Fruit fly (Drosophila melanogaster) whole organism, embryonic: ENCODE measurements around the gene CG15263.
A peak's percentile ranks its signal among the peaks of the same experiment; 100 is the strongest.

Source experiments
- Awh ChIP-seq: fragments of 200-800 bp; sonication (Bioruptor generic); IDR thresholded peaks from 2 replicates; pipeline ENCODE4, ENCODE4 v1.3.6; 2022; ENCODE audit warnings: missing biosample characterization, missing genetic modification characterization
- BtbVII ChIP-seq: fragments of 200-800 bp; sonication (Bioruptor generic); optimal IDR thresholded peaks from 3 replicates; lab custom pipeline; 2017; ENCODE audit warnings: missing biosample characterization, mild to moderate bottlenecking, missing genetic modification characterization
- CG10431 ChIP-seq: fragments of 200-800 bp; sonication (Bioruptor generic); optimal IDR thresholded peaks from 3 replicates; lab custom pipeline; 2018; ENCODE audit warnings: missing biosample characterization, mild to moderate bottlenecking, missing genetic modification characterization
- CG15479 ChIP-seq: fragments of 200-800 bp; sonication (Bioruptor generic); optimal IDR thresholded peaks from 3 replicates; lab custom pipeline; 2019; ENCODE audit warnings: missing biosample characterization, mild to moderate bottlenecking, missing genetic modification characterization, moderate library complexity
- CG15696 ChIP-seq: fragments of 200-800 bp; sonication (Bioruptor generic); optimal IDR thresholded peaks from 2 replicates; lab custom pipeline; 2019; ENCODE audit warnings: missing biosample characterization, mild to moderate bottlenecking, missing genetic modification characterization, moderate library complexity
- CG1647 ChIP-seq: fragments of 200-800 bp; sonication (Bioruptor generic); optimal IDR thresholded peaks from 3 replicates; lab custom pipeline; 2016; ENCODE audit warnings: missing biosample characterization, missing genetic modification characterization
- CG17568 ChIP-seq: fragments of 200-800 bp; sonication (Bioruptor generic); optimal IDR thresholded peaks from 2 replicates; lab custom pipeline; 2018; ENCODE audit warnings: missing biosample characterization, mild to moderate bottlenecking, missing genetic modification characterization, moderate library complexity
- CG3163 ChIP-seq: fragments of 200-800 bp; sonication (Bioruptor generic); optimal IDR thresholded peaks from 3 replicates; lab custom pipeline; 2016; ENCODE audit warnings: missing biosample characterization, missing genetic modification characterization
- CG3847 ChIP-seq: fragments of 200-800 bp; sonication (Bioruptor generic); IDR thresholded peaks from 2 replicates; pipeline ENCODE4 v1.3.6; 2022; ENCODE audit warnings: missing biosample characterization, missing genetic modification characterization
- CG4404 ChIP-seq: fragments of 200-800 bp; sonication (Bioruptor generic); IDR thresholded peaks from 2 replicates; pipeline ENCODE4 v1.3.6; 2022; ENCODE audit warnings: missing biosample characterization, missing genetic modification characterization
- CG6689 ChIP-seq: fragments of 200-800 bp; sonication (Bioruptor generic); IDR thresholded peaks from 2 replicates; pipeline ENCODE4 v1.3.6; 2022; ENCODE audit warnings: missing biosample characterization, missing genetic modification characterization
- CG7271 ChIP-seq: fragments of 200-800 bp; sonication (Bioruptor generic); optimal IDR thresholded peaks from 2 replicates; lab custom pipeline; 2018; ENCODE audit warnings: missing biosample characterization, mild to moderate bottlenecking, missing genetic modification characterization, moderate library complexity
- CG7372 ChIP-seq: fragments of 200-800 bp; sonication (Bioruptor generic); IDR thresholded peaks from 2 replicates; pipeline ENCODE4 v1.3.6; 2022; ENCODE audit warnings: missing biosample characterization, missing genetic modification characterization
- CG9727 ChIP-seq: fragments of 200-800 bp; sonication (Bioruptor generic); optimal IDR thresholded peaks from 3 replicates; lab custom pipeline; 2017; ENCODE audit warnings: missing biosample characterization, mild to moderate bottlenecking, missing genetic modification characterization
- CG9797 ChIP-seq: fragments of 200-800 bp; sonication (Bioruptor generic); optimal IDR thresholded peaks from 3 replicates; lab custom pipeline; 2018; ENCODE audit warnings: missing biosample characterization, mild to moderate bottlenecking, missing genetic modification characterization
- Camta ChIP-seq: fragments of 200-800 bp; sonication (Bioruptor generic); optimal IDR thresholded peaks from 2 replicates; lab custom pipeline; 2016; ENCODE audit warnings: missing biosample characterization, missing genetic modification characterization
- Drgx ChIP-seq: fragments of 200-800 bp; sonication (Bioruptor generic); IDR thresholded peaks from 2 replicates; pipeline ENCODE4 v1.3.6; 2022; ENCODE audit warnings: missing biosample characterization, missing genetic modification characterization
- E2f1 ChIP-seq: fragments of 200-800 bp; sonication (Bioruptor generic); IDR thresholded peaks from 2 replicates; pipeline ENCODE4 v1.3.6; 2022; ENCODE audit warnings: missing biosample characterization, missing genetic modification characterization
- Elba2 ChIP-seq: fragments of 200-800 bp; sonication (Bioruptor generic); optimal IDR thresholded peaks from 3 replicates; lab custom pipeline; 2016; ENCODE audit warnings: missing biosample characterization, missing genetic modification characterization
- Ets65A ChIP-seq: fragments of 200-800 bp; sonication (Bioruptor generic); peaks from one replicate; lab custom pipeline; 2016; ENCODE audit warnings: missing biosample characterization, missing genetic modification characterization
- HLH54F ChIP-seq: fragments of 200-800 bp; sonication (Bioruptor generic); optimal IDR thresholded peaks from 3 replicates; lab custom pipeline; 2016; ENCODE audit warnings: missing biosample characterization, missing genetic modification characterization
- NK7.1 ChIP-seq: fragments of 200-800 bp; sonication (Bioruptor generic); optimal IDR thresholded peaks from 3 replicates; lab custom pipeline; 2016; ENCODE audit warnings: missing biosample characterization, missing genetic modification characterization
- Neu2 ChIP-seq: fragments of 200-800 bp; sonication (Bioruptor generic); optimal IDR thresholded peaks from 3 replicates; lab custom pipeline; 2016; ENCODE audit warnings: missing biosample characterization, missing genetic modification characterization, borderline replicate concordance
- Nf-YA ChIP-seq: fragments of 200-800 bp; sonication (Bioruptor generic); IDR thresholded peaks from 2 replicates; pipeline ENCODE4 v1.3.6; 2022; ENCODE audit warnings: missing biosample characterization, missing genetic modification characterization
- Trl ChIP-seq, 3 experiments: fragments of >200 bp in 2 of 3; fragments of 200-800 bp in 1 of 3; sonication (Bioruptor generic) in 1 of 3; optimal IDR thresholded peaks; 2 replicates in 1 of 3; 3 replicates in 2 of 3; lab custom pipeline; 2016 to 2017; ENCODE audit warnings: missing biosample characterization in 1 of 3, missing genetic modification characterization in 1 of 3
- bsh ChIP-seq, 2 experiments: fragments of 200-800 bp; sonication (Bioruptor generic); optimal IDR thresholded peaks; 2 replicates each; lab custom pipeline; 2017 to 2018; ENCODE audit warnings: mild to moderate bottlenecking in 2 of 2, missing biosample characterization in 2 of 2, missing genetic modification characterization in 2 of 2, moderate library complexity in 1 of 2
- cad ChIP-seq: fragments of >200 bp; optimal IDR thresholded peaks from 2 replicates; lab custom pipeline; 2017; ENCODE audit warnings: missing biosample characterization, missing genetic modification characterization
- croc ChIP-seq: fragments of 200-800 bp; sonication (Bioruptor generic); conservative IDR thresholded peaks from 3 replicates; pipeline ENCODE4 v1.3.6; 2022; ENCODE audit warnings: missing biosample characterization, missing genetic modification characterization
- da ChIP-seq: fragments of 200-800 bp; sonication (Bioruptor generic); optimal IDR thresholded peaks from 2 replicates; lab custom pipeline; 2016; ENCODE audit warnings: missing biosample characterization, missing genetic modification characterization
- dmrt11E ChIP-seq: fragments of 200-800 bp; sonication (Bioruptor generic); optimal IDR thresholded peaks from 3 replicates; lab custom pipeline; 2018; ENCODE audit warnings: missing biosample characterization, mild to moderate bottlenecking, missing genetic modification characterization, moderate library complexity
- gem ChIP-seq: fragments of 200-800 bp; sonication (Bioruptor generic); optimal IDR thresholded peaks from 2 replicates; lab custom pipeline; 2019; ENCODE audit warnings: missing biosample characterization, mild to moderate bottlenecking, missing genetic modification characterization, moderate library complexity
- kni ChIP-seq: fragments of 200-800 bp; sonication (Bioruptor generic); optimal IDR thresholded peaks from 3 replicates; lab custom pipeline; 2017; ENCODE audit warnings: mild to moderate bottlenecking, missing biosample characterization, missing genetic modification reagents, missing genetic modification characterization
- lmd ChIP-seq: fragments of 200-800 bp; sonication (Bioruptor generic); IDR thresholded peaks from 2 replicates; pipeline ENCODE4 v1.3.6; 2022; ENCODE audit warnings: missing biosample characterization, missing genetic modification characterization
- lola ChIP-seq, 3 experiments: fragments of >200 bp in 2 of 3; fragments of 200-800 bp in 1 of 3; sonication (Bioruptor generic) in 1 of 3; optimal IDR thresholded peaks; 2 replicates each; lab custom pipeline; 2017 to 2019; ENCODE audit warnings: missing biosample characterization in 3 of 3, missing genetic modification characterization in 3 of 3, mild to moderate bottlenecking in 1 of 3, moderate library complexity in 1 of 3
- phol ChIP-seq: fragments of 200-800 bp; sonication (Bioruptor generic); optimal IDR thresholded peaks from 3 replicates; lab custom pipeline; 2018; ENCODE audit warnings: missing biosample characterization, mild to moderate bottlenecking, missing genetic modification characterization, moderate library complexity
- prd ChIP-seq, 3 experiments: fragments of >200 bp in 2 of 3; fragments of 200-800 bp in 1 of 3; sonication (Bioruptor generic) in 1 of 3; optimal IDR thresholded peaks in 2 of 3; IDR thresholded peaks in 1 of 3; 2 replicates in 2 of 3; 3 replicates in 1 of 3; pipeline versions ENCODE4 v1.3.6 to Lab custom; 2017 to 2022; ENCODE audit warnings: missing biosample characterization in 1 of 3, missing genetic modification characterization in 1 of 3
- rib ChIP-seq: fragments of 200-800 bp; sonication (Bioruptor generic); IDR thresholded peaks from 2 replicates; pipeline ENCODE4 v1.3.6; 2022; ENCODE audit warnings: missing biosample characterization, missing genetic modification characterization
- sisA ChIP-seq: fragments of 200-800 bp; sonication (Bioruptor generic); IDR thresholded peaks from 2 replicates; pipeline ENCODE4 v1.3.6; 2022; ENCODE audit warnings: missing biosample characterization, missing genetic modification characterization
- ssp ChIP-seq: fragments of 200-800 bp; sonication (Bioruptor generic); IDR thresholded peaks from 2 replicates; pipeline ENCODE4 v1.3.6; 2022; ENCODE audit warnings: missing biosample characterization, missing genetic modification characterization
- tll ChIP-seq, 2 experiments: fragments of 200-800 bp in 1 of 2; fragments of >200 bp in 1 of 2; sonication (Bioruptor generic) in 1 of 2; optimal IDR thresholded peaks; 2 replicates each; lab custom pipeline; 2017 to 2019; ENCODE audit warnings: missing biosample characterization in 2 of 2, missing genetic modification characterization in 2 of 2, mild to moderate bottlenecking in 1 of 2, moderate library complexity in 1 of 2
- wdn ChIP-seq: fragments of 200-800 bp; sonication (Bioruptor generic); IDR thresholded peaks from 2 replicates; pipeline ENCODE4 v1.3.6; 2022; ENCODE audit warnings: missing biosample characterization, missing genetic modification characterization
- zen ChIP-seq: fragments of 200-800 bp; sonication (Bioruptor generic); optimal IDR thresholded peaks from 3 replicates; lab custom pipeline; 2018; ENCODE audit warnings: missing biosample characterization, mild to moderate bottlenecking, missing genetic modification characterization, moderate library complexity

Gene CG15263

DNA sequence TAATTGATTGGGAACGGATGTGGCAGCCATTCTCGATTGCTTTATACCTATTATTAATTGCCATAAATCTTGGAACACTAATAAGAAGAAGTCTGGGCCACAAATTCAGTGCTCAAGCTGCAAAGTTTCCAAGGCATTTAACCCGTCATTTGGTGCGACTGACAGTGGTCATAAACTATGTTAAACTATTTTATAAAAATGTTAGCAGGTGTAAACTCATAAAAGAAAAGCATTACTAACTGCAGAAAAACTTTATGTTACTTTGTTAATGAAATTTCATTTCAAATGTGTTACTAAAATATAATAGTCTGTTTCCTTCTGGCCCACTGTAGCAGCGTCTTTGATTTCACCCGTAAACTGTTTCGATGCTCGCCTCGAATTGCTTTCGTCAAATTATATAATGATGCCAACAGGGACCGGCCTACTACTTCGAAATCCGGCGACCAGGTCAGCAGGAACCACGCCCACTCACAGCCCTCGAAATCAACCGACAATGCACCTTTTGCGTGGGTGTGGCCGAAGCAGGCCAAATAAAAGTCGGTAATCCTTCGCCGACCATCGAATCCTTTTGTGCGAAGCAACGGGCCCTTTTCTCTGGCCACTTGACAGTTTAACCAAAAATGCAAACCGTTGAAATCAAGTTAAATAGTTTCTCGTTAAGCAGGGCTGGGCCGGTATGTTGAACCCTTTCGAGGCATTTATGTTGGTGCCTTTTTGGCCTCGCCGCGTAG, 40.9 kb downstream of the CG15263 start (continued):
- TF ChIP-seq CG7372 (GFP tag; lab: Robert Waterston, UW) (no peak), kni (no peak), Nf-YA (GFP tag; lab: Robert Waterston, UW) (no peak)

DNA sequence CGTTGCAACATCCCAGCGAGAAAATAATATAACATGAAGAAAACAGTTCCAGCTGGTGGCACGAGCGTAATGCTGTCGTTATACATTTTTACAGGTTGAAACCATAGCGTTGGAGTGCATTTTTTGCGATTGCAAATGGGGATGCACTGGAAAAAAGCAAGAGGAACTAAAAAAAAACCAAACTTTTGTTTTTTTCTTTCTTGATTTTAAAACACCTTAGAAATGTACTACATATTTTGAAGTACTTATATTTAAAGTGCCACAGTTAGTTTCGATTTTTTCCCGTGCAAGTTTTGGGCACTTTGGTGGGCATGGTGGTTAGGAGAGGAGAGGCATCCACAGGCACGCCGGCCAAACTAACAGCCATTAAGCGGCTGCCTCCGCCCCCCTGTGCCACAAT, 43.2 kb downstream of the CG15263 start:
- peak; percentile 21; the same call in 1 of the 2 replicates for TF ChIP-seq sisA
- TF ChIP-seq CG17568 (GFP tag; lab: Kevin White, UChicago): no peak
- no peak for TF ChIP-seq CG1647 (GFP tag; lab: Kevin White, UChicago)
- TF ChIP-seq NK7.1: no peak
- no peak for TF ChIP-seq Camta
- TF ChIP-seq Drgx (GFP tag; lab: Robert Waterston, UW): peak; percentile 48
- TF ChIP-seq bsh (GFP tag; optimal IDR thresholded peaks at IDR 0.05; lab: Kevin White, UChicago): peak in 1 of 2 experiments; percentile 4
- TF ChIP-seq croc (GFP tag; lab: Robert Waterston, UW): no peak
- TF ChIP-seq HLH54F: no peak
- TF ChIP-seq lmd (GFP tag; lab: Robert Waterston, UW): peak; percentile 5; the same call in 1 of the 2 replicates
- TF ChIP-seq CG9727 (GFP tag; lab: Kevin White, UChicago): peak; percentile 9
- 0 out of 2 replicates have a peak, but pooled peaks have one; percentile 6 for TF ChIP-seq CG6689 (GFP tag; lab: Robert Waterston, UW)
- TF ChIP-seq gem (tag; lab: Kevin White, UChicago): peak; percentile 3
- TF ChIP-seq prd (optimal IDR thresholded peaks at IDR 0.05; lab: Kevin White, UChicago): no peak
- peak; percentile 50; the same call in 2 of the 3 replicates for TF ChIP-seq prd (GFP tag; IDR thresholded peaks at IDR 0.05; lab: Robert Waterston, UW)

DNA sequence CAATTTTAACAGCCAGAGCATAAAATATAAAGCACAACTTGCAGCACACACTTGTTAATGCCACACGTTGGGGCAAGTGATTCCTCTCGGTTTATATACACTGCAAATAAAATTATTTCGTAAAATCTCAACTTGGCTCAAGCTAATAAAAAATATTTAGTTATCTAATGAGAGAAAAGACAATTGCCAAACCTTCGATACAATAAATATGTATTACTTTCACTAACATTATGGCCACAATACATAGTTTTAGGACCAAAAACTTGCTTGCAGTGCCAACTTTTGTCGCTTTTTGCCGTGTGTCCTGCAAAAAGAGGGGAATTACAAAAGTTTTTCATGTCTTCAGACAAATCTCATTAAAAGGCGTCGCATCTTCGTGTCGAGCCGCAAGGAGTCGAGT, 44.6 kb downstream of the CG15263 start:
- TF ChIP-seq E2f1 (GFP tag; lab: Robert Waterston, UW): no peak
- no peak for TF ChIP-seq wdn
- no peak for TF ChIP-seq Awh (GFP tag; lab: Robert Waterston, UW)
- TF ChIP-seq CG10431: no peak

DNA sequence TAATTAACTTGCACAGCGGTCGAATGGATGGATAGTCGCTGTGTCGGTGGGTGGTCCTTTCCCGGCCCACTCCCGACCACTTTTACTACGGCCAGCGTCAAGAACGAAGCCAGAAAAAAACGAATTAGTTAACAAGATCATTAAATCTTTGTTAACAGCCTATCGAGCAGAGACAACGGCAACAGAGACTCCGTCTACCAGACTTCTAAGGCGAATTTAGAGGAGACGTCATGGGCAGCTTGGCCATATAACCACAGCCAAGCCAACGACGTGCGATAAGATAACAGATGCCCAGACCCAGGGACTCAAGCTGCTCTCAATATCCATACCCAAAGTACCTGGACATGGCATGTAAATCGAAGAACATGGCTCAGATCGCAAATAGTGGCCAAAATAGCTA, 45.8 kb downstream of the CG15263 start:
- TF ChIP-seq zen (tag; lab: Kevin White, UChicago): peak; percentile 94
- TF ChIP-seq cad: peak; percentile 36
- no peak for TF ChIP-seq ssp (GFP tag; lab: Robert Waterston, UW)
- peak; percentile 31 for TF ChIP-seq Ets65A

DNA sequence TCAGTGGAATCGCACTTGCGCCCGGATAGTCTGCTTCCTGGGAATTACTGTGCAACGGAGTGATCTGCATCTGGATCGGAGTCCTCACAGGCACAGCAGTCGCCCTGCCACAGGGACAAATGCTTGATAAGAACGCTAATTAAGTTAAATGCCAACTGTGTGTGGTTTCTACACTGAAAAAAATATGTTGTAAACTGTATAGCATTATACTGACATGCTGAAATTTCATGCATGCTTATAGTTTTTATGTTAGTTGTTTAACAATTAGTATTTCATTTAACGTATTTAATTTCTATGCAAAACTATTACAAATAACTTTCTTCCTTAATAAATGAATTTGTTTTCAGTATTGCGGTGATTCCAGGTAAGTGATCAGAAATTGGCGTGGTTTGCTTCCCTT, 46.6 kb downstream of the CG15263 start:
- TF ChIP-seq da (no peak), CG7271 (tag; lab: Kevin White, UChicago) (peak; percentile 29), CG9727 (GFP tag; lab: Kevin White, UChicago) (peak; percentile 10), CG9797 (GFP tag; lab: Kevin White, UChicago) (no peak), Elba2 (GFP tag; lab: Kevin White, UChicago) (peak; percentile 14), Trl (optimal IDR thresholded peaks at IDR 0.05; lab: Kevin White, UChicago) (no peak), Trl (GFP tag; optimal IDR thresholded peaks at IDR 0.05; lab: Kevin White, UChicago) (no peak), CG15479 (peak; percentile 72), dmrt11E (tag; lab: Kevin White, UChicago) (peak; percentile 10), prd (optimal IDR thresholded peaks at IDR 0.05; lab: Kevin White, UChicago) (no peak), prd (GFP tag; IDR thresholded peaks at IDR 0.05; lab: Robert Waterston, UW) (peak; percentile 76), CG15696 (tag; lab: Kevin White, UChicago) (peak; percentile 11), rib (no peak), Neu2 (GFP tag; lab: Kevin White, UChicago) (peak; percentile 13), CG3163 (GFP tag; lab: Kevin White, UChicago) (no peak), zen (tag; lab: Kevin White, UChicago) (peak; percentile 92), CG3847 (GFP tag; lab: Robert Waterston, UW) (no peak), tll (GFP tag; optimal IDR thresholded peaks at IDR 0.05; lab: Kevin White, UChicago) (peak in 1 of 2 experiments; percentile 47), lola (GFP tag; optimal IDR thresholded peaks at IDR 0.05; lab: Kevin White, UChicago) (peak in 1 of 3 experiments; percentile 6), BtbVII (GFP tag; lab: Kevin White, UChicago) (no peak), phol (tag; lab: Kevin White, UChicago) (peak; percentile 1), CG4404 (0 out of 2 replicates have a peak, but pooled peaks have one; percentile 9)
